Worm (Caenorhabditis elegans): Measurements from ENCODE around the gene F18A11.3.
"Not testable (repeated sequence)": the region's sequence is repeated elsewhere in the genome, so short reads cannot be mapped to it uniquely, and the experiment has no call there.

F18A11.3 gene

DNA sequence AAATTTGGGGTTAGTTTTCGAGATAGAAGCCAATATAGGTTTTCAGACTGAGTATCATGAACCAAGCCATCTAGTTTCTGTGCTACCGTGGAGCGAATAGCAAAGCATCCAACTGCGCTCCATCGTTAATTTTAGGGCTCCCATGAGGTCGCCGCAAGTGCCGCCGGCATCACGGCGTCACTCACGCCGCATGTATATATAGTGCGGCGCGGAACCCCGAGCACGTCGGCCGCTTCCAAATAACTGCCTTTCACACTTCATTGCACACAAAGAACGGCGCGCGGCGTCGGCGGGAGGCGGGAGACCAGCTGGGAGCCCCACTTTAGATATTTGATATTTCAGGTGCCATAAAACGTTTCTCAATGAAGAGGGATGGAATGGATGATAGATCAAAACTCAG, 13.4 kb upstream of the F18A11.3 start:
- TF ChIP-seq unc-130 (GFP tag; optimal IDR thresholded peaks at IDR 0.05) (no peak), snpc-1.1 (tag; optimal IDR thresholded peaks at IDR 0.05; ENCODE audit: insufficient read depth) (peak; percentile 56), zfh-2 (GFP tag; conservative IDR thresholded peaks at IDR 0.05) (peak; percentile 77), snpc-4 (GFP tag; optimal IDR thresholded peaks at IDR 0.05) (peak; percentile 55), snpc-4 (tag; optimal IDR thresholded peaks at IDR 0.05) (peak in 2 of 4 experiments; percentile 71 to 88), hmg-1.2 (GFP tag; IDR thresholded peaks at IDR 0.05) (peak; percentile 54; the same call in 1 of the 2 replicates), dox-1 (GFP tag; IDR thresholded peaks at IDR 0.05) (no peak)

DNA sequence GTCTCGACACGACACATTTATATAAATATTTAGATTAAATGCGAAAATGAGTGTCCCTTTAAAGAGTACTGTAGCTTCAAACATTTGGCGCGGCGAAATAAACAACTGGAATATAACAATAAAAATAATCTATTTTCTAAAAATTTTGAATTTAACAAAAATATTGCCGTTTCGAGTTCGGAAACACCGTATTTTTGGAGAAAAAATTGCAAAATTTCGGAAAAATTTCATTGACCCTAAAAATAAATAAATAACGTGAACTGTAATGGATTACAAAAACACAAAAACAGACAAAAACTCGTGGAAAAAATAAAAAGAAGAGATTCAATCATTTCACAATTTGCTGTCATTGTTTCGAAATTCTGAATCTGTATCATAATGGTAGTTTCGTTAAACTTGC, 11.0 kb upstream of the F18A11.3 start, which contains the start of gene F42G4.2:
Gene F42G4.2 (plus strand): TSS at position 301 of the 400 bp plus-strand sequence.
- not testable (repeated sequence) for TF ChIP-seq mes-4 (tag; optimal IDR thresholded peaks at IDR 0.05); Y67H2A.10 (GFP tag; conservative IDR thresholded peaks at IDR 0.05); bed-2 (GFP tag; IDR thresholded peaks at IDR 0.05)

DNA sequence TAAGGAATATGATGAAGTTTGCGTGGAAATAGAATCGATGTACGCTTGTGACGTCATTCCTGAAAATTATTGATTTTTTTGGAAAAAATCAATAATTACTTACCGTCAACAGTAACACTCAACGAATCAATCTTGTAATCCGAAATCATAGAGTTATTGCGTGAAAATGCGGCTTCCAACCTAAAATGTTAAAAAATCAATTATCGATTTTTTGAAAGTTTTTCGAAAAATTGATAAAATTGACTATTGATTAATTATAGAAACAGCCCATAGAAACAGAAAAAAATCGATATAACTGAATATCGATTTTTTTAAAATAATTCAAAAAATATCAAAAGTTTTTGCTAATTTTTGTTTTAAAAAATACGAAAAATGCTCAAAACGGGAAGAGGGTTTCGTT, 10.5 kb upstream of the F18A11.3 start, which contains the start of gene F42G4.7:
Gene F42G4.7 (minus strand): TSS at position 185 of the 400 bp plus-strand sequence.
- not testable (repeated sequence) for TF ChIP-seq F39B2.1 (GFP tag; IDR thresholded peaks at IDR 0.05); attf-5 (GFP tag; optimal IDR thresholded peaks at IDR 0.05); lin-26 (GFP tag; IDR thresholded peaks at IDR 0.05)

DNA sequence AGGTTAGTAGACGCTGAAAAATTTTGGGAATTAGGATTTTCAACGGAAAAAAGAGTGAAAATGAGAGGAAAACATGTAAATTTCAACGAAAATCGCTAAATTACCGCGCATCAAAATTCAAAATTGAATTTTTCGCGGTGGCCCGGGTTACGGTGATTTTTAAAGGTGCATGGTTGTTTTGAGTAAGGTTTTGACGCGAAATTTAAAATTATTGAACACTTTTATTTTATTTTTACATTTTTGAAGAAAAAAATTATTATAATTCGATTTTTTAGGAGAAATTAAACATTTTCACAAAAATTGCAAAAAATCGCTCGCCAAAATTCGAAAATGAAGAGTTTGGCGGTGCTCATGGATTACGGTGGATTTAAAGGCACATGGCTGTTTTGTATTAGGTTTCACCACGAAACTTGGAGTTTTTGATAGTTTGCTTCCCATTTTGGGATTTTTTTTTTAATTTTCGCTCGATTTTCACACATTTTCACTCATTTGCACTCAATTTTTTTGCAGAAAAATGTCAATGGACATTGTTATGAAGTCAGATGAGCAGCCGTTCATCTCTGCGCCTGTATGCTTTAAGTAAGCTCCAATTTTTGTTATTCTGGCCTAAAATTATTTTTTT, 6.9 kb upstream of the F18A11.3 start, which contains the start of gene puf-6:
Gene puf-6 (minus strand): TSS at position 13 of the 622 bp plus-strand sequence.
- TF ChIP-seq ceh-91 (GFP tag; IDR thresholded peaks at IDR 0.05) (peak; percentile 89), madf-6 (GFP tag; IDR thresholded peaks at IDR 0.05) (peak; percentile 97), nfyb-1 (GFP tag; IDR thresholded peaks at IDR 0.05) (peak; percentile 10; the same call in 1 of the 2 replicates), mcd-1 (GFP tag; IDR thresholded peaks at IDR 0.05) (0 out of 2 replicates have a peak, but pooled peaks have one; percentile 10), ztf-28 (GFP tag; IDR thresholded peaks at IDR 0.05) (0 out of 2 replicates have a peak, but pooled peaks have one; percentile 68), F33H1.4 (GFP tag; IDR thresholded peaks at IDR 0.05) (peak; percentile 90), hmg-1.2 (GFP tag; IDR thresholded peaks at IDR 0.05) (peak; percentile 21; the same call in 1 of the 2 replicates), lsl-1 (GFP tag; optimal IDR thresholded peaks at IDR 0.05) (peak; percentile 79), xnd-1 (tag; optimal IDR thresholded peaks at IDR 0.05) (peak; percentile 67), dox-1 (GFP tag; IDR thresholded peaks at IDR 0.05) (peak; percentile 56; the same call in 1 of the 2 replicates), B0019.2 (GFP tag; conservative IDR thresholded peaks at IDR 0.05) (0 out of 2 replicates have a peak, but pooled peaks have one; percentile 31), madf-3 (GFP tag; IDR thresholded peaks at IDR 0.05) (0 out of 2 replicates have a peak, but pooled peaks have one; percentile 41), hsf-1 (GFP tag; IDR thresholded peaks at IDR 0.05) (peak; percentile 73), madf-8 (GFP tag; conservative IDR thresholded peaks at IDR 0.05) (peak; percentile 87), rcor-1 (GFP tag; IDR thresholded peaks at IDR 0.05) (peak; percentile 21; the same call in 1 of the 2 replicates), D2030.7 (GFP tag; IDR thresholded peaks at IDR 0.05) (peak; percentile 81)

DNA sequence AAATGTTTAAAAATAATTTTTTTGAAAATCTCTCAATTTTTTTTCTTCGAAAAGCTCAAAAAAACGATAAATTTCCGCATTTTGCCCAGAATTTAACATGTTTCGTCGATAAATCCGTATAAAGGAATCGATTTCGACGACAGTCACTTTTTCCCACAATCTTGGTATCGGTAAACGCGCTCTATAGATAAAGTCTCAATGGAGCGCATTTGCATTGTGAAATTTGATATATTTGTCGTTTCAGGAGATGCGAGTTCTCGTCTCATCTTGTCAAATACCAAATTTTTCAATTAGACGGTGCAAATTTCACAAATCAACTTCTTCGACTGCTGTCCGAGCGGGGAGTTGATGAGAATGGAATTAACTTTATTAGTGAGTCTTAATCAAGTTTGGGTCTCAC, 2.5 kb upstream of the F18A11.3 start:
- TF ChIP-seq madf-6 (GFP tag; IDR thresholded peaks at IDR 0.05) (peak; percentile 24; the same call in 1 of the 2 replicates), mcd-1 (GFP tag; IDR thresholded peaks at IDR 0.05) (peak; percentile 57; the same call in 1 of the 2 replicates)

DNA sequence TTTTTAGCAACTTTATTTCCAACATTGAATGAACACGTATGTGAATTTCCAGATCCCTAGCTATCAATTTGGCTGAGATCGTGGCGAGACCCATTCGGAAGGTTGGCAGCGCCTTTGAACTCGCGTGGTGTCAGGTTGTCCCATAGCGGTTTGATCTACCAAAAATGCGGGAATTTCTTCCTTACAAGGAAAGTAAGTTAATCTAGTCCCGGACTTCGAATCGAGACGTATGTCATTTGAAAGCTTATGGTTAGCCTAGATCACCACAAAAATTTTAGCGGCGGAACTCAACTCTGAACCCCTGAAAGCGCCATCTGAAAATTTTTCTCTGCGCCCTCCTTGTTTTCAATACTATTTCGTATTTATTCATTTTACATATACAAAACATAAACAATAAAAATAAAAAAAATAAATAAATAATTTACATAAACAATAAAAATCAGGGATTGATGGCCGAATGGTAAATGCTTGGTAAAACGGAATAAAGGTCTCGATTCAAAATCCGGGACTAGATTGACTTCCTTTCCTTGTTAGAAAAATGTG, 4.9 kb downstream of the F18A11.3 start, which contains the start of gene F18A11.2:
Gene F18A11.2 (plus strand): TSS at position 51 of the 543 bp plus-strand sequence.
- TF ChIP-seq hmg-1.2 (GFP tag; IDR thresholded peaks at IDR 0.05), result peak; percentile 60

Measured in whole organism, young adult.